Fruit fly (Drosophila melanogaster): ENCODE results near the gene CG11327.

- TF ChIP-seq Hr96 (GFP tag; optimal IDR thresholded peaks at IDR 0.05) = no peak
- TF ChIP-seq CG14711 (tag; optimal IDR thresholded peaks at IDR 0.05) = no peak
Observed at dm6 chr2L:6663562-6664051, 22.9 kb downstream of the CG11327 start, which contains the start of the genes CG13771, CG34310 and cup.
